Worm (Caenorhabditis elegans) whole organism, L4 larva: Measurements from ENCODE around the gene C24A3.1.

Source experiments
- F10B5.3 ChIP-seq: sonication (generic microtip); optimal IDR thresholded peaks from 2 replicates; lab custom pipeline; 2016; ENCODE audit warnings: mild to moderate bottlenecking, missing genetic modification characterization, missing compliant biosample characterization
- F44E2.7 ChIP-seq: fragments of 200-800 bp; sonication (Bioruptor generic); IDR thresholded peaks from 2 replicates; pipeline ENCODE4 v2.1.2; 2022; ENCODE audit warnings: missing genetic modification characterization, missing compliant biosample characterization
- F49E8.2 ChIP-seq: sonication (generic microtip); optimal IDR thresholded peaks from 2 replicates; lab custom pipeline; 2016; ENCODE audit warnings: missing compliant biosample characterization, mild to moderate bottlenecking, missing genetic modification characterization, borderline replicate concordance
- T20F7.1 ChIP-seq: fragments of 200-800 bp; sonication (Bioruptor generic); optimal IDR thresholded peaks from 2 replicates; lab custom pipeline; 2018; ENCODE audit warnings: mild to moderate bottlenecking, missing genetic modification characterization, missing compliant biosample characterization
- Y5F2A.4 ChIP-seq: fragments of 200-800 bp; sonication (Bioruptor generic); optimal IDR thresholded peaks from 2 replicates; lab custom pipeline; 2018; ENCODE audit warnings: mild to moderate bottlenecking, missing genetic modification characterization, missing compliant biosample characterization
- Y75B8A.6 ChIP-seq: fragments of 200-800 bp; sonication (Bioruptor generic); IDR thresholded peaks from 2 replicates; pipeline ENCODE4 v1.3.6; 2022; ENCODE audit warnings: missing genetic modification reagents, missing genetic modification characterization, missing compliant biosample characterization
- ZK337.2 ChIP-seq: fragments of 200-800 bp; sonication (Bioruptor generic); IDR thresholded peaks from 2 replicates; pipeline ENCODE4 v1.3.6; 2022; ENCODE audit warnings: missing genetic modification reagents, missing genetic modification characterization, missing compliant biosample characterization
- ZK546.5 ChIP-seq, 2 experiments: sonication (generic microtip); optimal IDR thresholded peaks; 2 replicates each; lab custom pipeline; 2017; ENCODE audit warnings: missing biosample characterization in 2 of 2, missing genetic modification characterization in 2 of 2
- aha-1 ChIP-seq: fragments of 150-350 bp; peaks from one replicate; lab custom pipeline; 2014; ENCODE audit warnings: missing biosample characterization, missing genetic modification characterization
- ama-1 ChIP-seq: fragments of 150-350 bp; optimal IDR thresholded peaks from 2 replicates; lab custom pipeline; 2014; ENCODE audit warnings: inconsistent platforms, mixed read lengths
- ceh-20 ChIP-seq: fragments of 200-800 bp; sonication (Bioruptor generic); IDR thresholded peaks from 2 replicates; pipeline ENCODE4 v1.3.6; 2022; ENCODE audit warnings: missing genetic modification reagents, missing genetic modification characterization, missing compliant biosample characterization
- ceh-32 ChIP-seq: sonication (generic microtip); optimal IDR thresholded peaks from 2 replicates; lab custom pipeline; 2016; ENCODE audit warnings: mild to moderate bottlenecking, missing genetic modification characterization, missing compliant biosample characterization; ENCODE audit not compliant: poor library complexity
- daf-12 ChIP-seq: fragments of 150-350 bp; optimal IDR thresholded peaks from 2 replicates; lab custom pipeline; 2014; ENCODE audit warnings: missing biosample characterization, missing genetic modification reagents, missing genetic modification characterization
- fkh-10 ChIP-seq: fragments of 150-350 bp; optimal IDR thresholded peaks from 2 replicates; lab custom pipeline; 2014; ENCODE audit warnings: missing biosample characterization, missing genetic modification reagents, missing genetic modification characterization
- fos-1 ChIP-seq: fragments of 150-350 bp; optimal IDR thresholded peaks from 2 replicates; lab custom pipeline; 2014; ENCODE audit warnings: missing biosample characterization, missing genetic modification characterization
- gei-8 ChIP-seq: fragments of 200-800 bp; sonication (Bioruptor generic); optimal IDR thresholded peaks from 2 replicates; lab custom pipeline; 2018; ENCODE audit warnings: mild to moderate bottlenecking, missing genetic modification characterization, missing compliant biosample characterization
- hif-1 ChIP-seq, 2 experiments: sonication (generic microtip); optimal IDR thresholded peaks; 2 replicates each; lab custom pipeline; 2016 to 2017; ENCODE audit warnings: missing compliant biosample characterization in 2 of 2, missing genetic modification characterization in 2 of 2, missing genetic modification reagents in 2 of 2, missing genotype in 2 of 2, mild to moderate bottlenecking in 1 of 2
- jun-1 ChIP-seq: fragments of 150-350 bp; optimal IDR thresholded peaks from 2 replicates; lab custom pipeline; 2014; ENCODE audit warnings: missing biosample characterization, missing genetic modification reagents, missing genetic modification characterization
- lim-7 ChIP-seq: fragments of 200-800 bp; sonication (Bioruptor generic); IDR thresholded peaks from 2 replicates; pipeline ENCODE4 v1.3.6; 2022; ENCODE audit warnings: missing genetic modification characterization, missing compliant biosample characterization
- lin-1 ChIP-seq: fragments of 200-800 bp; sonication (Bioruptor generic); IDR thresholded peaks from 2 replicates; pipeline ENCODE4 v1.3.6; 2022; ENCODE audit warnings: missing genetic modification reagents, missing genetic modification characterization, missing compliant biosample characterization
- lin-13 ChIP-seq: fragments of 150-350 bp; optimal IDR thresholded peaks from 2 replicates; lab custom pipeline; 2014; ENCODE audit warnings: missing biosample characterization, missing genetic modification reagents, missing genetic modification characterization
- lin-29 ChIP-seq: fragments of 200-800 bp; sonication (Bioruptor generic); IDR thresholded peaks from 2 replicates; pipeline ENCODE4 v1.3.6; 2022; ENCODE audit warnings: missing genetic modification reagents, missing genetic modification characterization, missing compliant biosample characterization
- lin-38 ChIP-seq: fragments of 200-800 bp; sonication (Bioruptor generic); IDR thresholded peaks from 2 replicates; pipeline ENCODE4 v1.3.6; 2022; ENCODE audit warnings: missing genetic modification reagents, missing genetic modification characterization, missing compliant biosample characterization
- mxl-2 ChIP-seq: fragments of 200-800 bp; sonication (Bioruptor generic); conservative IDR thresholded peaks from 2 replicates; pipeline ENCODE4 v1.3.6; 2022; ENCODE audit warnings: missing genetic modification reagents, missing genetic modification characterization, missing compliant biosample characterization
- mxl-3 ChIP-seq: fragments of 200-800 bp; sonication (Bioruptor generic); optimal IDR thresholded peaks from 2 replicates; lab custom pipeline; 2018; ENCODE audit warnings: mild to moderate bottlenecking, missing genetic modification characterization, missing compliant biosample characterization
- nhr-10 ChIP-seq: fragments of 150-350 bp; optimal IDR thresholded peaks from 2 replicates; lab custom pipeline; 2014; ENCODE audit warnings: missing biosample characterization, missing genetic modification characterization
- nhr-102 ChIP-seq: sonication (generic microtip); optimal IDR thresholded peaks from 2 replicates; lab custom pipeline; 2016; ENCODE audit warnings: mild to moderate bottlenecking, missing genetic modification characterization, moderate library complexity, missing compliant biosample characterization
- nhr-11 ChIP-seq: fragments of 150-350 bp; optimal IDR thresholded peaks from 2 replicates; lab custom pipeline; 2014; ENCODE audit warnings: missing biosample characterization, missing genetic modification characterization
- nhr-111 ChIP-seq: fragments of 200-800 bp; sonication (Bioruptor generic); optimal IDR thresholded peaks from 2 replicates; lab custom pipeline; 2018; ENCODE audit warnings: mild to moderate bottlenecking, missing genetic modification characterization, missing compliant biosample characterization
- nhr-25 ChIP-seq: sonication (generic microtip); optimal IDR thresholded peaks from 2 replicates; lab custom pipeline; 2017; ENCODE audit warnings: missing genetic modification characterization, mild to moderate bottlenecking, missing compliant biosample characterization, antibody characterized with exemption, moderate library complexity, borderline replicate concordance; ENCODE audit not compliant: insufficient read depth
- nhr-42 ChIP-seq: fragments of 200-800 bp; sonication (Bioruptor generic); IDR thresholded peaks from 2 replicates; pipeline ENCODE4 v1.3.6; 2022; ENCODE audit warnings: missing genetic modification characterization, missing compliant biosample characterization
- nhr-48 ChIP-seq: sonication (generic microtip); optimal IDR thresholded peaks from 2 replicates; lab custom pipeline; 2016; ENCODE audit warnings: mild to moderate bottlenecking, missing genetic modification characterization, missing compliant biosample characterization
- nhr-76 ChIP-seq: fragments of 150-350 bp; optimal IDR thresholded peaks from 2 replicates; lab custom pipeline; 2014; ENCODE audit warnings: missing biosample characterization, missing genetic modification characterization
- pqm-1 ChIP-seq: sonication (generic microtip); optimal IDR thresholded peaks from 2 replicates; lab custom pipeline; 2017; ENCODE audit warnings: missing biosample characterization, missing genetic modification characterization
- set-16 ChIP-seq: fragments of 200-800 bp; sonication (Bioruptor generic); IDR thresholded peaks from 2 replicates; pipeline ENCODE4 v1.3.6; 2022; ENCODE audit warnings: missing genetic modification reagents, missing genetic modification characterization, missing compliant biosample characterization
- skn-1 ChIP-seq: fragments of 150-350 bp; optimal IDR thresholded peaks from 2 replicates; lab custom pipeline; 2014; ENCODE audit warnings: missing biosample characterization, missing genetic modification characterization
- snpc-1.2 ChIP-seq: fragments of 200-800 bp; sonication (Bioruptor generic); IDR thresholded peaks from 2 replicates; pipeline ENCODE4 v1.3.6; 2022; ENCODE audit warnings: missing genetic modification reagents, missing genetic modification characterization, missing compliant biosample characterization
- spr-1 ChIP-seq: sonication (generic microtip); optimal IDR thresholded peaks from 2 replicates; lab custom pipeline; 2016; ENCODE audit warnings: mild to moderate bottlenecking, missing genetic modification characterization, missing compliant biosample characterization
- spr-3 ChIP-seq: fragments of 200-800 bp; sonication (Bioruptor generic); optimal IDR thresholded peaks from 2 replicates; lab custom pipeline; 2018; ENCODE audit warnings: mild to moderate bottlenecking, missing genetic modification characterization, missing compliant biosample characterization
- unc-62 ChIP-seq, 3 experiments: fragments of 150-350 bp in 1 of 3; sonication (generic microtip); optimal IDR thresholded peaks in 2 of 3; peaks in 1 of 3; 1 replicate in 1 of 3; 2 replicates in 2 of 3; lab custom pipeline; 2014 to 2017; ENCODE audit warnings: missing biosample characterization in 3 of 3, missing genetic modification characterization in 3 of 3, missing genetic modification reagents in 3 of 3, missing genotype in 1 of 3
- vab-7 ChIP-seq: fragments of 200-800 bp; sonication (Bioruptor generic); IDR thresholded peaks from 2 replicates; pipeline ENCODE4 v1.3.6; 2022; ENCODE audit warnings: missing genetic modification reagents, missing genetic modification characterization, missing compliant biosample characterization
- zag-1 ChIP-seq: fragments of 150-350 bp; optimal IDR thresholded peaks from 2 replicates; lab custom pipeline; 2014; ENCODE audit warnings: missing biosample characterization, missing genetic modification characterization
- zip-11 ChIP-seq: fragments of 200-800 bp; sonication (Bioruptor generic); IDR thresholded peaks from 2 replicates; pipeline ENCODE4 v1.3.6; 2022; ENCODE audit warnings: missing genetic modification characterization, missing compliant biosample characterization
- ztf-11 ChIP-seq: fragments of 150-350 bp; optimal IDR thresholded peaks from 2 replicates; lab custom pipeline; 2014; ENCODE audit warnings: missing biosample characterization, missing genetic modification characterization

Gene C24A3.1

ce11 chrX:8961120-8961834 is 37.6 kb upstream of the C24A3.1 start, which contains the start of gene aexr-3:
TSS of gene aexr-3 (minus strand) at chrX:8961170.
- TF ChIP-seq zip-11 (GFP tag; lab: Robert Waterston, UW) (no peak), set-16 (GFP tag; lab: Robert Waterston, UW) (no peak), unc-62 (GFP tag; optimal IDR thresholded peaks at IDR 0.05 in 1 of 2; lab: Kevin White, UChicago) (peak in 1 of 2 experiments; percentile 47), unc-62 (tag; optimal IDR thresholded peaks at IDR 0.05; lab: Kevin White, UChicago) (no peak), aha-1 (tag; lab: Kevin White, UChicago) (peak; percentile 11), nhr-11 (tag; lab: Kevin White, UChicago) (peak; percentile 17), spr-3 (GFP tag; lab: Kevin White, UChicago) (no peak)

ce11 chrX:8963469-8963868 is 35.4 kb upstream of the C24A3.1 start:
- TF ChIP-seq ztf-11 (tag; lab: Kevin White, UChicago): no peak
- no peak for TF ChIP-seq nhr-25
- TF ChIP-seq mxl-3: no peak
- peak in 1 of 2 experiments; percentile 79 for TF ChIP-seq unc-62 (GFP tag; optimal IDR thresholded peaks at IDR 0.05 in 1 of 2; lab: Kevin White, UChicago)
- no peak for TF ChIP-seq unc-62 (tag; optimal IDR thresholded peaks at IDR 0.05; lab: Kevin White, UChicago)
- no peak for TF ChIP-seq F49E8.2 (tag; lab: Kevin White, UChicago)
- TF ChIP-seq zag-1 (tag; lab: Kevin White, UChicago): no peak
- TF ChIP-seq ama-1: no peak
- no peak for TF ChIP-seq pqm-1 (tag; lab: Kevin White, UChicago)
- TF ChIP-seq aha-1 (tag; lab: Kevin White, UChicago): peak; percentile 36
- TF ChIP-seq lim-7 (GFP tag; lab: Robert Waterston, UW): no peak
- TF ChIP-seq nhr-48 (tag; lab: Kevin White, UChicago): no peak
- no peak for TF ChIP-seq F10B5.3 (tag; lab: Kevin White, UChicago)
- TF ChIP-seq F44E2.7 (GFP tag; lab: Robert Waterston, UW): no peak
- no peak for TF ChIP-seq ZK337.2
- TF ChIP-seq, all 104 proteins: peak for 2

- TF ChIP-seq mxl-2 (GFP tag; lab: Robert Waterston, UW) (no peak), fos-1 (no peak), nhr-42 (GFP tag; lab: Robert Waterston, UW) (no peak), skn-1 (no peak), snpc-1.2 (peak; percentile 70), spr-1 (tag; lab: Kevin White, UChicago) (peak; percentile 43), gei-8 (GFP tag; lab: Kevin White, UChicago) (no peak), jun-1 (tag; lab: Kevin White, UChicago) (no peak), nhr-102 (tag; lab: Kevin White, UChicago) (peak; percentile 63), ceh-32 (tag; lab: Kevin White, UChicago) (no peak), nhr-111 (GFP tag; lab: Kevin White, UChicago) (peak; percentile 70), Y5F2A.4 (GFP tag; lab: Kevin White, UChicago) (peak; percentile 34), nhr-10 (tag; lab: Kevin White, UChicago) (no peak), lin-38 (GFP tag; lab: Robert Waterston, UW) (peak; percentile 53), T20F7.1 (GFP tag; lab: Kevin White, UChicago) (no peak), ceh-20 (GFP tag; lab: Robert Waterston, UW) (no peak), vab-7 (no peak; the same call in 1 of the 2 replicates), lin-13 (GFP tag; lab: Kevin White, UChicago) (peak; percentile 29), ZK546.5 (tag; optimal IDR thresholded peaks at IDR 0.05; lab: Kevin White, UChicago) (no peak), lim-7 (GFP tag; lab: Robert Waterston, UW) (no peak; the same call in none of the 2 replicates), hif-1 (tag; optimal IDR thresholded peaks at IDR 0.05; lab: Kevin White, UChicago) (no peak), fkh-10 (GFP tag; lab: Kevin White, UChicago) (no peak), lin-1 (GFP tag; lab: Robert Waterston, UW) (no peak), Y75B8A.6 (GFP tag; lab: Robert Waterston, UW) (no peak), lin-29 (no peak), daf-12 (no peak), nhr-76 (tag; lab: Kevin White, UChicago) (no peak)
These were observed 29.5 kb upstream of the C24A3.1 start for ce11 chrX:8969111-8970048.
